Worm (Caenorhabditis elegans) whole organism, early embryonic: ENCODE measurements around the gene C08B6.3.

ENCODE experiments used
- B0310.2 ChIP-seq: sonication (generic microtip); optimal IDR thresholded peaks from 2 replicates; lab custom pipeline; 2016; ENCODE audit warnings: mild to moderate bottlenecking, missing genetic modification characterization, missing compliant biosample characterization
- F13C5.2 ChIP-seq: sonication (generic microtip); optimal IDR thresholded peaks from 2 replicates; lab custom pipeline; 2017; ENCODE audit warnings: mild to moderate bottlenecking, missing genetic modification characterization, inconsistent platforms, missing compliant biosample characterization
- ama-1 ChIP-seq: fragments of 150-350 bp; optimal IDR thresholded peaks from 2 replicates; lab custom pipeline; 2014
- ceh-36 ChIP-seq: sonication (generic microtip); optimal IDR thresholded peaks from 2 replicates; lab custom pipeline; 2016; ENCODE audit warnings: missing genetic modification characterization, inconsistent platforms, missing compliant biosample characterization
- ets-7 ChIP-seq: sonication (generic microtip); optimal IDR thresholded peaks from 2 replicates; lab custom pipeline; 2016; ENCODE audit warnings: missing genotype, missing genetic modification characterization, missing compliant biosample characterization
- hmbx-1 ChIP-seq: sonication (generic microtip); optimal IDR thresholded peaks from 2 replicates; lab custom pipeline; 2016; ENCODE audit warnings: mild to moderate bottlenecking, missing genetic modification characterization, missing compliant biosample characterization
- hnd-1 ChIP-seq: sonication (generic microtip); optimal IDR thresholded peaks from 2 replicates; lab custom pipeline; 2016; ENCODE audit warnings: missing genetic modification characterization, missing compliant biosample characterization
- pes-1 ChIP-seq: fragments of 200-800 bp; sonication (Bioruptor generic); IDR thresholded peaks from 2 replicates; pipeline ENCODE4 v1.3.6; 2022; ENCODE audit warnings: missing genetic modification reagents, missing genetic modification characterization, missing compliant biosample characterization
- tbx-11 ChIP-seq: fragments of 200-800 bp; sonication (Bioruptor generic); IDR thresholded peaks from 2 replicates; pipeline ENCODE4 v1.3.6; 2022; ENCODE audit warnings: missing genetic modification characterization, missing compliant biosample characterization
- tbx-37 ChIP-seq: fragments of 200-800 bp; sonication (Bioruptor generic); conservative IDR thresholded peaks from 2 replicates; pipeline ENCODE4 v1.3.6; 2022; ENCODE audit warnings: missing genetic modification reagents, missing genetic modification characterization, missing compliant biosample characterization

ce11 chrV:10149728-10150127, 37.6 kb upstream of the C08B6.3 start, which contains the start of gene srsx-27:
- TF ChIP-seq pes-1 (GFP tag; lab: Robert Waterston, UW) (no peak), ama-1 (lab: Kevin White, UChicago) (no peak), tbx-11 (GFP tag; lab: Robert Waterston, UW) (no peak), hmbx-1 (tag; lab: Kevin White, UChicago) (no peak), tbx-37 (GFP tag; lab: Robert Waterston, UW) (no peak), ets-7 (tag; lab: Kevin White, UChicago) (no peak), ceh-36 (tag; lab: Kevin White, UChicago) (no peak), B0310.2 (tag; lab: Kevin White, UChicago) (no peak), F13C5.2 (no peak), hnd-1 (tag; lab: Kevin White, UChicago) (no peak)
